Fruit fly (Drosophila melanogaster) whole organism, embryonic: Measurements from ENCODE around the gene CG14309.

Experiments used
- C15 ChIP-seq: fragments of 200-800 bp; sonication (Bioruptor generic); IDR thresholded peaks from 3 replicates; pipeline ENCODE4 v1.3.6; 2022; ENCODE audit warnings: missing biosample characterization, missing genetic modification characterization
- CG10147 ChIP-seq: fragments of 200-800 bp; sonication (Bioruptor generic); optimal IDR thresholded peaks from 2 replicates; lab custom pipeline; 2019; ENCODE audit warnings: missing biosample characterization, mild to moderate bottlenecking, missing genetic modification characterization, moderate library complexity
- CG1233 ChIP-seq: fragments of 200-800 bp; sonication (Bioruptor generic); optimal IDR thresholded peaks from 4 replicates; lab custom pipeline; 2018; ENCODE audit warnings: missing biosample characterization, mild to moderate bottlenecking, missing genetic modification characterization
- CG13624 ChIP-seq: fragments of 200-800 bp; sonication (Bioruptor generic); optimal IDR thresholded peaks from 2 replicates; lab custom pipeline; 2016; ENCODE audit warnings: missing biosample characterization, missing genetic modification characterization
- CG17186 ChIP-seq: fragments of 200-800 bp; sonication (Bioruptor generic); optimal IDR thresholded peaks from 3 replicates; lab custom pipeline; 2017; ENCODE audit warnings: missing biosample characterization, missing genetic modification reagents, missing genetic modification characterization
- CG17328 ChIP-seq: fragments of 200-800 bp; sonication (Bioruptor generic); IDR thresholded peaks from 2 replicates; pipeline ENCODE4 v1.3.6; 2022; ENCODE audit warnings: missing biosample characterization, missing genetic modification characterization
- CG32532 ChIP-seq: fragments of 200-800 bp; sonication (Bioruptor generic); IDR thresholded peaks from 2 replicates; pipeline ENCODE4 v1.3.6; 2022; ENCODE audit warnings: missing biosample characterization, missing genetic modification characterization
- CG3281 ChIP-seq: fragments of 200-800 bp; sonication (Bioruptor generic); optimal IDR thresholded peaks from 3 replicates; lab custom pipeline; 2017; ENCODE audit warnings: missing biosample characterization, mild to moderate bottlenecking, missing genetic modification characterization
- CG34376 ChIP-seq: fragments of 200-800 bp; sonication (Bioruptor generic); optimal IDR thresholded peaks from 2 replicates; lab custom pipeline; 2018; ENCODE audit warnings: missing biosample characterization, mild to moderate bottlenecking, missing genetic modification characterization
- CG3847 ChIP-seq: fragments of 200-800 bp; sonication (Bioruptor generic); IDR thresholded peaks from 2 replicates; pipeline ENCODE4 v1.3.6; 2022; ENCODE audit warnings: missing biosample characterization, missing genetic modification characterization
- CG4282 ChIP-seq: fragments of 200-800 bp; sonication (Bioruptor generic); optimal IDR thresholded peaks from 2 replicates; lab custom pipeline; 2016; ENCODE audit warnings: missing biosample characterization, missing genetic modification characterization
- CG43689 ChIP-seq: fragments of 200-800 bp; sonication (Bioruptor generic); IDR thresholded peaks from 2 replicates; pipeline ENCODE4 v1.3.6; 2022; ENCODE audit warnings: missing biosample characterization, missing genetic modification characterization
- CG4730 ChIP-seq: fragments of 200-800 bp; sonication (Bioruptor generic); IDR thresholded peaks from 2 replicates; pipeline ENCODE4 v1.3.6; 2022; ENCODE audit warnings: missing biosample characterization, missing genetic modification characterization
- CG4854 ChIP-seq: fragments of 200-800 bp; sonication (Bioruptor generic); optimal IDR thresholded peaks from 2 replicates; lab custom pipeline; 2016; ENCODE audit warnings: missing biosample characterization, missing genetic modification characterization, inconsistent platforms
- CG6175 ChIP-seq: fragments of 200-800 bp; sonication (Bioruptor generic); IDR thresholded peaks from 3 replicates; pipeline ENCODE4 v1.3.6; 2022; ENCODE audit warnings: missing biosample characterization, missing genetic modification characterization
- CG7987 ChIP-seq: fragments of 200-800 bp; sonication (Bioruptor generic); optimal IDR thresholded peaks from 2 replicates; lab custom pipeline; 2018; ENCODE audit warnings: missing biosample characterization, mild to moderate bottlenecking, missing genetic modification characterization, moderate library complexity
- CG9817 ChIP-seq: fragments of 200-800 bp; sonication (Bioruptor generic); optimal IDR thresholded peaks from 2 replicates; lab custom pipeline; 2018; ENCODE audit warnings: missing biosample characterization, mild to moderate bottlenecking, missing genetic modification characterization, moderate library complexity
- Chrac-16 ChIP-seq: fragments of 200-800 bp; sonication (Bioruptor generic); optimal IDR thresholded peaks from 3 replicates; lab custom pipeline; 2016; ENCODE audit warnings: missing biosample characterization, missing genetic modification characterization
- CrebB ChIP-seq: fragments of 200-800 bp; sonication (Bioruptor generic); optimal IDR thresholded peaks from 3 replicates; lab custom pipeline; 2018; ENCODE audit warnings: missing biosample characterization, mild to moderate bottlenecking, missing genetic modification characterization
- D19B ChIP-seq: fragments of 200-800 bp; sonication (Bioruptor generic); optimal IDR thresholded peaks from 2 replicates; lab custom pipeline; 2017; ENCODE audit warnings: missing biosample characterization, mild to moderate bottlenecking, missing genetic modification characterization
- Dip3 ChIP-seq: fragments of 200-800 bp; sonication (Bioruptor generic); optimal IDR thresholded peaks from 3 replicates; lab custom pipeline; 2016; ENCODE audit warnings: missing biosample characterization, missing genetic modification characterization
- Lim3 ChIP-seq: fragments of 200-800 bp; sonication (Bioruptor generic); IDR thresholded peaks from 2 replicates; pipeline ENCODE4 v1.3.6; 2022; ENCODE audit warnings: missing biosample characterization, missing genetic modification characterization
- Opbp ChIP-seq: fragments of 200-800 bp; sonication (Bioruptor generic); IDR thresholded peaks from 3 replicates; pipeline ENCODE4 v1.3.6; 2022; ENCODE audit warnings: missing biosample characterization, missing genetic modification characterization; ENCODE audit not compliant: partially characterized antibody
- Poxn ChIP-seq: fragments of 200-800 bp; sonication (Bioruptor generic); IDR thresholded peaks from 2 replicates; pipeline ENCODE4 v1.3.6; 2022; ENCODE audit warnings: missing biosample characterization, missing genetic modification characterization
- Sin3A ChIP-seq: fragments of >200 bp; optimal IDR thresholded peaks from 2 replicates; lab custom pipeline; 2018
- Sry-β ChIP-seq: fragments of 200-800 bp; sonication (Bioruptor generic); optimal IDR thresholded peaks from 2 replicates; lab custom pipeline; 2018; ENCODE audit warnings: missing biosample characterization, mild to moderate bottlenecking, missing genetic modification characterization, moderate library complexity
- Sry-δ ChIP-seq: fragments of 200-800 bp; sonication (Bioruptor generic); optimal IDR thresholded peaks from 2 replicates; lab custom pipeline; 2016; ENCODE audit warnings: missing biosample characterization, missing genetic modification characterization
- Stat92E ChIP-seq, 3 experiments: fragments of >200 bp in 2 of 3; fragments of 200-800 bp in 1 of 3; sonication (Bioruptor generic) in 1 of 3; optimal IDR thresholded peaks; 2 replicates each; lab custom pipeline; 2017 to 2019; ENCODE audit warnings: missing biosample characterization in 3 of 3, missing genetic modification characterization in 3 of 3, mild to moderate bottlenecking in 1 of 3, moderate library complexity in 1 of 3
- Trl ChIP-seq, 3 experiments: fragments of >200 bp in 2 of 3; fragments of 200-800 bp in 1 of 3; sonication (Bioruptor generic) in 1 of 3; optimal IDR thresholded peaks; 2 replicates in 1 of 3; 3 replicates in 2 of 3; lab custom pipeline; 2016 to 2017; ENCODE audit warnings: missing biosample characterization in 1 of 3, missing genetic modification characterization in 1 of 3
- ac ChIP-seq: fragments of 200-800 bp; sonication (Bioruptor generic); optimal IDR thresholded peaks from 3 replicates; lab custom pipeline; 2017; ENCODE audit warnings: missing biosample characterization, mild to moderate bottlenecking, missing genetic modification characterization
- amos ChIP-seq: fragments of 200-800 bp; sonication (Bioruptor generic); IDR thresholded peaks from 2 replicates; pipeline ENCODE4 v1.3.6; 2022; ENCODE audit warnings: missing biosample characterization, missing genetic modification characterization; ENCODE audit not compliant: partially characterized antibody
- ato ChIP-seq: fragments of 200-800 bp; sonication (Bioruptor generic); IDR thresholded peaks from 2 replicates; pipeline ENCODE4 v1.3.6; 2022; ENCODE audit warnings: missing biosample characterization, missing genetic modification characterization; ENCODE audit not compliant: partially characterized antibody
- dm ChIP-seq: fragments of 200-800 bp; sonication (Bioruptor generic); optimal IDR thresholded peaks from 3 replicates; lab custom pipeline; 2016; ENCODE audit warnings: missing biosample characterization, missing genetic modification characterization
- dmrt99B ChIP-seq: fragments of 200-800 bp; sonication (Bioruptor generic); optimal IDR thresholded peaks from 2 replicates; lab custom pipeline; 2018; ENCODE audit warnings: missing biosample characterization, mild to moderate bottlenecking, missing genetic modification characterization, moderate library complexity
- fu2 ChIP-seq: fragments of 200-800 bp; sonication (Bioruptor generic); optimal IDR thresholded peaks from 2 replicates; lab custom pipeline; 2016; ENCODE audit warnings: missing biosample characterization, missing genetic modification characterization
- grau ChIP-seq: fragments of 200-800 bp; optimal IDR thresholded peaks from 3 replicates; lab custom pipeline; 2019; ENCODE audit warnings: missing biosample characterization, mild to moderate bottlenecking, missing genetic modification characterization, moderate library complexity
- hbn ChIP-seq: fragments of 200-800 bp; sonication (Bioruptor generic); IDR thresholded peaks from 2 replicates; pipeline ENCODE4 v1.3.6; 2022; ENCODE audit warnings: missing biosample characterization, missing genetic modification characterization; ENCODE audit not compliant: partially characterized antibody
- insv ChIP-seq, 2 experiments: fragments of 200-800 bp; sonication (Bioruptor generic); optimal IDR thresholded peaks; 3 replicates each; lab custom pipeline; 2016 to 2018; ENCODE audit warnings: missing biosample characterization in 2 of 2, missing genetic modification characterization in 2 of 2
- knrl ChIP-seq: fragments of 200-800 bp; sonication (Bioruptor generic); IDR thresholded peaks from 3 replicates; pipeline ENCODE4 v1.3.6; 2022; ENCODE audit warnings: missing biosample characterization, missing genetic modification characterization; ENCODE audit not compliant: partially characterized antibody
- mam ChIP-seq: fragments of 200-800 bp; sonication (Bioruptor generic); optimal IDR thresholded peaks from 3 replicates; lab custom pipeline; 2016; ENCODE audit warnings: missing biosample characterization, missing genetic modification characterization
- ro ChIP-seq: fragments of 200-800 bp; sonication (Bioruptor generic); IDR thresholded peaks from 2 replicates; pipeline ENCODE4 v1.3.6; 2022; ENCODE audit warnings: missing biosample characterization, missing genetic modification characterization
- sqz ChIP-seq: fragments of 200-800 bp; sonication (Bioruptor generic); optimal IDR thresholded peaks from 3 replicates; lab custom pipeline; 2018; ENCODE audit warnings: missing biosample characterization, mild to moderate bottlenecking, missing genetic modification characterization
- sr ChIP-seq: fragments of 200-800 bp; sonication (Bioruptor generic); IDR thresholded peaks from 3 replicates; pipeline ENCODE4 v1.3.6; 2022; ENCODE audit warnings: missing biosample characterization, missing genetic modification characterization
- tgo ChIP-seq: fragments of 200-800 bp; sonication (Bioruptor generic); IDR thresholded peaks from 3 replicates; pipeline ENCODE4 v1.3.6; 2022; ENCODE audit warnings: missing biosample characterization, missing genetic modification characterization
- tio ChIP-seq: fragments of 200-800 bp; sonication (Bioruptor generic); optimal IDR thresholded peaks from 2 replicates; lab custom pipeline; 2017; ENCODE audit warnings: missing biosample characterization, missing genetic modification characterization, inconsistent platforms

CG14309 gene

DNA sequence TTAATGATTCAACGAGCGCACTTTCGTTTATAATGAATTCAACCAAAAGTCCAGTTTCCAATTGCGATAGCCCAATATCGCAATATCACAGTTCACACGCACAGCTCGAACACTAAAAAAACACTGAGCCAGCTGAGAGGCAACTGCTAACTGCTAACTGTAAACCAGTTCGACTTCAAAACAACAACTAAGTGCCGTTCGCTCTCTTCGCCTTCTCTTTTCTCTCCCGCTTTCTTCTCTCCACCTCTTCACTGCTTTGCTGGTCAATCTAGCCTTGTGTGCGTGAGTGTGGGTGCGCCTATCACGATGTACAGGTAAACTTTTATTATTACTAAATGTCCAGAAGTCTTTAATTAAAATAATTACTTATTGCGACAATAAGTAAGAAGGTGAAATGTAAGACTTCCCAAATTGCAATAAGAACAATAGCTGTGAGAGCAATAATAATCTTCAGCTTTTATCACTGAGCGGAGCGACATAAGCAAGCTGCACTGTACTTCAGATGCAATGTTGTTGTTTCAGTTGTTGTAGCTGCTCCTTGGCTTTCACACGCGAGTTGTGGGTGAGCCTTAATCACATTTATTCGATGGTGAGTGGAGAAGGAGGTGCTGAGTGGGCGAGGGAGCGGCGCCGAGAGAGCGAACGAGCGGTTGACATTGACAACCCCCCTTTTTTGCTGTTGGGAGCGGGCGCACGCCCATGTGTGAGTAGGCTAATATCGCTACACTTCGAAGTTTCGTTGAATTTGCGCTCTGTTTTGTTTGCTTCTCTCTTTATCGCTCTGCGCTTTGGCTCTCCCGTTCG is 12.1 kb upstream of the CG14309 start, which contains the start of gene Vti1b (continued):
- TF ChIP-seq grau (tag; lab: Kevin White, UChicago) (peak; percentile 100), CG17186 (GFP tag; lab: Kevin White, UChicago) (peak; percentile 75), CG13624 (GFP tag; lab: Kevin White, UChicago) (peak; percentile 90), tio (GFP tag; lab: Kevin White, UChicago) (peak; percentile 90), hbn (GFP tag; lab: Robert Waterston, UW) (0 out of 2 replicates have a peak, but pooled peaks have one; percentile 35), Chrac-16 (GFP tag; lab: Kevin White, UChicago) (peak; percentile 96), Stat92E (GFP tag; optimal IDR thresholded peaks at IDR 0.05; lab: Kevin White, UChicago) (peak in 1 of 3 experiments; percentile 89), CrebB (tag; lab: Kevin White, UChicago) (peak; percentile 85), sr (peak; percentile 87), knrl (GFP tag; lab: Robert Waterston, UW) (no peak), CG34376 (GFP tag; lab: Kevin White, UChicago) (peak; percentile 56), Sry-β (peak; percentile 55), Trl (optimal IDR thresholded peaks at IDR 0.05; lab: Kevin White, UChicago) (peak; percentile 87 to 94), Trl (GFP tag; optimal IDR thresholded peaks at IDR 0.05; lab: Kevin White, UChicago) (peak; percentile 82), CG6175 (GFP tag; lab: Robert Waterston, UW) (peak; percentile 80; the same call in 2 of the 3 replicates), CG10147 (GFP tag; lab: Kevin White, UChicago) (peak; percentile 90), dm (GFP tag; lab: Kevin White, UChicago) (peak; percentile 93), dmrt99B (tag; lab: Kevin White, UChicago) (peak; percentile 95), CG3281 (peak; percentile 91), Lim3 (peak; percentile 88), sqz (GFP tag; lab: Kevin White, UChicago) (peak; percentile 48), CG7987 (GFP tag; lab: Kevin White, UChicago) (peak; percentile 88), CG4730 (peak; percentile 92), mam (peak; percentile 89), Poxn (GFP tag; lab: Robert Waterston, UW) (peak; percentile 62), fu2 (GFP tag; lab: Kevin White, UChicago) (peak; percentile 84), Dip3 (GFP tag; lab: Kevin White, UChicago) (peak; percentile 92), C15 (peak; percentile 77; the same call in 2 of the 3 replicates), CG43689 (peak; percentile 69), CG3847 (peak; percentile 88), CG4282 (peak; percentile 74), tgo (GFP tag; lab: Robert Waterston, UW) (peak; percentile 94), Sry-δ (GFP tag; lab: Kevin White, UChicago) (peak; percentile 63), ac (peak; percentile 74), ro (GFP tag; lab: Robert Waterston, UW) (peak; percentile 57; the same call in 1 of the 2 replicates), D19B (GFP tag; lab: Kevin White, UChicago) (peak; percentile 77), Opbp (no peak), CG32532 (GFP tag; lab: Robert Waterston, UW) (peak; percentile 87), CG9817 (tag; lab: Kevin White, UChicago) (peak; percentile 87), Sin3A (lab: Kevin White, UChicago) (no peak), CG4854 (GFP tag; lab: Kevin White, UChicago) (peak; percentile 90), insv (GFP tag; optimal IDR thresholded peaks at IDR 0.05; lab: Kevin White, UChicago) (peak in 1 of 2 experiments; percentile 47), amos (no peak), CG1233 (GFP tag; lab: Kevin White, UChicago) (peak; percentile 91), ato (no peak), CG17328 (GFP tag; lab: Robert Waterston, UW) (peak; percentile 93)
